Worm (Caenorhabditis elegans): ENCODE measurements around the gene gstk-2.

- no peak for TF ChIP-seq nfya-1 (tag; optimal IDR thresholded peaks at IDR 0.05; ENCODE audit: insufficient read depth)
- TF ChIP-seq unc-39 (tag; optimal IDR thresholded peaks at IDR 0.05): no peak
- TF ChIP-seq lin-15B (tag; optimal IDR thresholded peaks at IDR 0.05): peak; percentile 6
- TF ChIP-seq egl-27 (tag; optimal IDR thresholded peaks at IDR 0.05): no peak
- TF ChIP-seq zag-1 (tag; optimal IDR thresholded peaks at IDR 0.05): no peak
These were observed 16.2 kb upstream of the gstk-2 start, which contains the start of gene C06E4.6 for ce11 chrIV:7258253-7258652.
